Worm (Caenorhabditis elegans) whole organism, young adult: ENCODE results near the gene C04E6.4.

ENCODE experiments used
- B0261.1 ChIP-seq: sonication (generic microtip); optimal IDR thresholded peaks from 2 replicates; lab custom pipeline; 2016; ENCODE audit warnings: mild to moderate bottlenecking, missing genetic modification characterization, moderate library complexity, missing compliant biosample characterization
- C06A6.2 ChIP-seq: fragments of 200-800 bp; sonication (Bioruptor generic); conservative IDR thresholded peaks from 2 replicates; pipeline ENCODE4 v1.3.6; 2022; ENCODE audit warnings: missing genetic modification characterization, missing compliant biosample characterization
- F22D6.2 ChIP-seq: sonication (generic microtip); optimal IDR thresholded peaks from 2 replicates; lab custom pipeline; 2016; ENCODE audit warnings: mild to moderate bottlenecking, missing genetic modification characterization, missing compliant biosample characterization
- F23B12.7 ChIP-seq: sonication (generic microtip); optimal IDR thresholded peaks from 2 replicates; lab custom pipeline; 2017; ENCODE audit warnings: missing genetic modification characterization, mild to moderate bottlenecking, missing compliant biosample characterization, antibody characterized with exemption, moderate library complexity; ENCODE audit not compliant: insufficient read depth
- F49E8.2 ChIP-seq: sonication (generic microtip); optimal IDR thresholded peaks from 3 replicates; lab custom pipeline; 2017; ENCODE audit warnings: missing genetic modification characterization, mild to moderate bottlenecking, missing compliant biosample characterization, antibody characterized with exemption, moderate library complexity; ENCODE audit not compliant: insufficient read depth
- F52B5.7 ChIP-seq: sonication (generic microtip); optimal IDR thresholded peaks from 2 replicates; lab custom pipeline; 2016; ENCODE audit warnings: mild to moderate bottlenecking, missing genetic modification characterization, missing compliant biosample characterization
- K11D2.4 ChIP-seq: fragments of 200-800 bp; sonication (Bioruptor generic); IDR thresholded peaks from 2 replicates; pipeline ENCODE4 v1.3.6; 2022; ENCODE audit warnings: missing genetic modification reagents, missing genetic modification characterization, missing compliant biosample characterization
- T26A5.8 ChIP-seq: sonication (generic microtip); optimal IDR thresholded peaks from 2 replicates; lab custom pipeline; 2016; ENCODE audit warnings: missing genetic modification characterization, missing compliant biosample characterization
- Y53G8AR.9 ChIP-seq: fragments of 200-800 bp; sonication (Bioruptor generic); conservative IDR thresholded peaks from 2 replicates; pipeline ENCODE4 v1.3.6; 2022; ENCODE audit warnings: missing genetic modification reagents, missing genetic modification characterization, missing compliant biosample characterization
- Y56A3A.18 ChIP-seq: fragments of 200-800 bp; sonication (Bioruptor generic); IDR thresholded peaks from 2 replicates; pipeline ENCODE4 v1.3.6; 2022; ENCODE audit warnings: missing genetic modification reagents, missing genetic modification characterization, missing compliant biosample characterization
- Y79H2A.3 ChIP-seq: fragments of 200-800 bp; sonication (Bioruptor generic); conservative IDR thresholded peaks from 2 replicates; pipeline ENCODE4 v1.3.6; 2022; ENCODE audit warnings: missing genetic modification reagents, missing genetic modification characterization, missing compliant biosample characterization
- ZK185.1 ChIP-seq: sonication (generic microtip); optimal IDR thresholded peaks from 2 replicates; lab custom pipeline; 2016; ENCODE audit warnings: mild to moderate bottlenecking, missing genetic modification characterization, missing compliant biosample characterization; ENCODE audit not compliant: poor library complexity, severe bottlenecking
- ama-1 ChIP-seq, 3 experiments: fragments of 150-350 bp in 1 of 3; sonication (generic microtip) in 2 of 3; optimal IDR thresholded peaks; 2 replicates each; lab custom pipeline; 2014 to 2018; ENCODE audit warnings: missing biosample characterization in 2 of 3, missing genetic modification characterization in 2 of 3, missing genetic modification reagents in 2 of 3
- aptf-2 ChIP-seq: fragments of 200-800 bp; sonication (Bioruptor generic); conservative IDR thresholded peaks from 2 replicates; pipeline ENCODE4 v1.3.6; 2022; ENCODE audit warnings: missing genetic modification reagents, missing genetic modification characterization, missing compliant biosample characterization
- aptf-3 ChIP-seq: fragments of 200-800 bp; sonication (Bioruptor generic); IDR thresholded peaks from 2 replicates; pipeline ENCODE4 v1.3.6; 2022; ENCODE audit warnings: missing genetic modification characterization, missing compliant biosample characterization
- attf-5 ChIP-seq: fragments of 200-800 bp; sonication (Bioruptor generic); optimal IDR thresholded peaks from 2 replicates; lab custom pipeline; 2018; ENCODE audit warnings: mild to moderate bottlenecking, missing genetic modification characterization, missing compliant biosample characterization
- ceh-79 ChIP-seq: sonication (generic microtip); optimal IDR thresholded peaks from 2 replicates; lab custom pipeline; 2017; ENCODE audit warnings: mild to moderate bottlenecking, missing genetic modification characterization, missing compliant biosample characterization
- ceh-91 ChIP-seq: fragments of 200-800 bp; sonication (Bioruptor generic); IDR thresholded peaks from 2 replicates; pipeline ENCODE4 v1.3.6; 2022; ENCODE audit warnings: missing genetic modification reagents, missing genetic modification characterization, missing compliant biosample characterization
- dox-1 ChIP-seq: fragments of 200-800 bp; sonication (Bioruptor generic); IDR thresholded peaks from 2 replicates; pipeline ENCODE4 v1.3.6; 2022; ENCODE audit warnings: missing genetic modification reagents, missing genetic modification characterization, missing compliant biosample characterization
- ekl-4 ChIP-seq: fragments of 200-800 bp; sonication (Bioruptor generic); IDR thresholded peaks from 2 replicates; pipeline ENCODE4 v1.3.6; 2022; ENCODE audit warnings: missing genetic modification reagents, missing genetic modification characterization, missing compliant biosample characterization
- let-607 ChIP-seq, 2 experiments: fragments of 200-800 bp in 1 of 2; sonication (Bioruptor generic) in 1 of 2; sonication (generic microtip) in 1 of 2; optimal IDR thresholded peaks; 2 replicates each; lab custom pipeline; 2016 to 2018; ENCODE audit warnings: mild to moderate bottlenecking in 2 of 2, missing compliant biosample characterization in 2 of 2, missing genetic modification characterization in 2 of 2, moderate library complexity in 2 of 2, missing genotype in 1 of 2
- lin-54 ChIP-seq: fragments of 200-800 bp; sonication (Bioruptor generic); optimal IDR thresholded peaks from 2 replicates; lab custom pipeline; 2018; ENCODE audit warnings: mild to moderate bottlenecking, missing genetic modification characterization, missing compliant biosample characterization
- lir-1 ChIP-seq: fragments of 200-800 bp; sonication (Bioruptor generic); conservative IDR thresholded peaks from 2 replicates; pipeline ENCODE4 v1.3.6; 2022; ENCODE audit warnings: missing genetic modification reagents, missing genetic modification characterization, missing compliant biosample characterization
- lsy-27 ChIP-seq: sonication (generic microtip); optimal IDR thresholded peaks from 2 replicates; lab custom pipeline; 2017; ENCODE audit warnings: missing genetic modification characterization, mild to moderate bottlenecking, missing compliant biosample characterization, antibody characterized with exemption, missing genotype, borderline replicate concordance; ENCODE audit not compliant: insufficient read depth
- madf-10 ChIP-seq: sonication (generic microtip); optimal IDR thresholded peaks from 2 replicates; lab custom pipeline; 2016; ENCODE audit warnings: mild to moderate bottlenecking, missing genetic modification characterization, missing compliant biosample characterization
- madf-6 ChIP-seq: fragments of 200-800 bp; sonication (Bioruptor generic); IDR thresholded peaks from 2 replicates; pipeline ENCODE4 v1.3.6; 2022; ENCODE audit warnings: missing genetic modification reagents, missing genetic modification characterization, missing compliant biosample characterization
- madf-8 ChIP-seq: fragments of 200-800 bp; sonication (Bioruptor generic); conservative IDR thresholded peaks from 2 replicates; pipeline ENCODE4 v1.3.6; 2022; ENCODE audit warnings: missing genetic modification reagents, missing genetic modification characterization, missing compliant biosample characterization
- mcd-1 ChIP-seq: fragments of 200-800 bp; sonication (Bioruptor generic); IDR thresholded peaks from 2 replicates; pipeline ENCODE4 v1.3.6; 2022; ENCODE audit warnings: missing genetic modification reagents, missing genetic modification characterization, missing compliant biosample characterization
- nfya-1 ChIP-seq: sonication (generic microtip); optimal IDR thresholded peaks from 2 replicates; lab custom pipeline; 2017; ENCODE audit warnings: antibody characterized with exemption, missing compliant biosample characterization, missing genetic modification characterization, borderline replicate concordance; ENCODE audit not compliant: insufficient read depth
- nhr-120 ChIP-seq: fragments of 200-800 bp; sonication (Bioruptor generic); IDR thresholded peaks from 2 replicates; pipeline ENCODE4 v1.3.6; 2022; ENCODE audit warnings: missing genetic modification characterization, missing compliant biosample characterization
- pbrm-1 ChIP-seq: fragments of 200-800 bp; sonication (Bioruptor generic); IDR thresholded peaks from 2 replicates; pipeline ENCODE4 v1.3.6; 2022; ENCODE audit warnings: missing genetic modification reagents, missing genetic modification characterization, missing compliant biosample characterization
- repo-1 ChIP-seq: sonication (generic microtip); optimal IDR thresholded peaks from 2 replicates; lab custom pipeline; 2017; ENCODE audit warnings: mild to moderate bottlenecking, missing genetic modification characterization, missing compliant biosample characterization
- rpc-1 ChIP-seq, 2 experiments: fragments of 150-350 bp in 1 of 2; sonication (generic microtip) in 1 of 2; optimal IDR thresholded peaks; 2 replicates each; lab custom pipeline; 2014 to 2018; ENCODE audit warnings: missing biosample characterization in 1 of 2, missing genetic modification characterization in 1 of 2, missing genetic modification reagents in 1 of 2, missing genotype in 1 of 2
- snpc-1.1 ChIP-seq: sonication (generic microtip); optimal IDR thresholded peaks from 2 replicates; lab custom pipeline; 2017; ENCODE audit warnings: missing genetic modification characterization, mild to moderate bottlenecking, missing compliant biosample characterization, antibody characterized with exemption, moderate library complexity, missing genotype, missing genetic modification reagents; ENCODE audit not compliant: insufficient read depth
- snpc-1.3 ChIP-seq: sonication (generic microtip); optimal IDR thresholded peaks from 2 replicates; lab custom pipeline; 2017; ENCODE audit warnings: missing genetic modification characterization, mild to moderate bottlenecking, missing compliant biosample characterization, antibody characterized with exemption, moderate library complexity, missing genotype, missing genetic modification reagents; ENCODE audit not compliant: insufficient read depth
- snpc-3.4 ChIP-seq: sonication (generic microtip); optimal IDR thresholded peaks from 2 replicates; lab custom pipeline; 2017; ENCODE audit warnings: missing genetic modification characterization, mild to moderate bottlenecking, missing compliant biosample characterization, antibody characterized with exemption, moderate library complexity, missing genotype, missing genetic modification reagents
- somi-1 ChIP-seq: fragments of 200-800 bp; sonication (Bioruptor generic); optimal IDR thresholded peaks from 2 replicates; lab custom pipeline; 2018; ENCODE audit warnings: mild to moderate bottlenecking, missing genetic modification characterization, missing compliant biosample characterization
- tbx-9 ChIP-seq: sonication (generic microtip); optimal IDR thresholded peaks from 2 replicates; lab custom pipeline; 2016; ENCODE audit warnings: borderline replicate concordance, missing genetic modification characterization, inconsistent platforms, missing compliant biosample characterization
- zfh-2 ChIP-seq: fragments of 200-800 bp; sonication (Bioruptor generic); conservative IDR thresholded peaks from 2 replicates; pipeline ENCODE4 v1.3.6; 2022; ENCODE audit warnings: missing genetic modification reagents, missing genetic modification characterization, missing compliant biosample characterization
- ztf-18 ChIP-seq: sonication (generic microtip); optimal IDR thresholded peaks from 2 replicates; lab custom pipeline; 2016; ENCODE audit warnings: missing genotype, mild to moderate bottlenecking, missing genetic modification characterization, missing compliant biosample characterization
- ztf-26 ChIP-seq: sonication (generic microtip); optimal IDR thresholded peaks from 2 replicates; lab custom pipeline; 2017; ENCODE audit warnings: missing genetic modification characterization, missing compliant biosample characterization

C04E6.4 gene

DNA sequence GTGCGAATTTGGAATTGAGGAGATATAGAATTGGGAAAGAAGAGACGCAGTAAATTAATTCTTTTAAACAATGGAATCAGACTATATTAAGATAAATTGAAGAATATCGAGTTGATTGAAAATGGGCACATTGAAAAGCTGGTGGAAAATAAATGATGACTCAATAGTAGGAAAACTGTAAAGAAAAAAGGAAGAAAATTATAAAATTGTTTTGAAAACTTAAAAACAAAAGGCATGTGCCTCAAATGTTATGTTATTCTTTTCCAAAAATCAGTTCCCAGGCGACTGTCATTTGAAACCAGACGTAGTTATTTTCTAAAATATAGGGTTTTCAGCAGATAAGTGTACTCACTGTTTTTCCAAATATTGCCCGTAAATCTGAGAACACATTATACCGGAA lies 12.7 kb downstream of the C04E6.4 start, which contains the start of gene C04E6.12:
TSS of gene C04E6.12 (minus strand) at position 101 of the 400 bp plus-strand sequence.
- TF ChIP-seq F49E8.2, result no peak
- no peak for TF ChIP-seq C06A6.2
- no peak for TF ChIP-seq somi-1
- no peak for TF ChIP-seq nfya-1 (tag; lab: Kevin White, UChicago)
- TF ChIP-seq dox-1, result no peak
- no peak for TF ChIP-seq K11D2.4 (GFP tag; lab: Robert Waterston, UW)
- no peak for TF ChIP-seq Y53G8AR.9 (GFP tag; lab: Robert Waterston, UW)
- TF ChIP-seq ztf-26 (tag; lab: Kevin White, UChicago), result no peak
- no peak for TF ChIP-seq let-607 (tag; optimal IDR thresholded peaks at IDR 0.05; lab: Kevin White, UChicago)
- TF ChIP-seq F52B5.7 (tag; lab: Kevin White, UChicago), result no peak
- no peak for TF ChIP-seq rpc-1 (optimal IDR thresholded peaks at IDR 0.05; lab: Kevin White, UChicago)
- no peak for TF ChIP-seq rpc-1 (tag; optimal IDR thresholded peaks at IDR 0.05; lab: Kevin White, UChicago)
- TF ChIP-seq mcd-1 (GFP tag; lab: Robert Waterston, UW), result no peak
- no peak for TF ChIP-seq madf-8 (GFP tag; lab: Robert Waterston, UW)
- TF ChIP-seq Y56A3A.18, result no peak
- TF ChIP-seq madf-10 (tag; lab: Kevin White, UChicago), result no peak
- TF ChIP-seq snpc-3.4 (tag; lab: Kevin White, UChicago), result no peak
- no peak for TF ChIP-seq ZK185.1 (tag; lab: Kevin White, UChicago)
- TF ChIP-seq tbx-9 (tag; lab: Kevin White, UChicago), result no peak
- TF ChIP-seq, all 124 proteins: peak for 0

ce11 chrV:5921761-5922160 lies 14.6 kb downstream of the C04E6.4 start:
- TF ChIP-seq snpc-1.1 (tag; lab: Kevin White, UChicago), result no peak
- TF ChIP-seq, all 124 proteins: peak for 0

DNA sequence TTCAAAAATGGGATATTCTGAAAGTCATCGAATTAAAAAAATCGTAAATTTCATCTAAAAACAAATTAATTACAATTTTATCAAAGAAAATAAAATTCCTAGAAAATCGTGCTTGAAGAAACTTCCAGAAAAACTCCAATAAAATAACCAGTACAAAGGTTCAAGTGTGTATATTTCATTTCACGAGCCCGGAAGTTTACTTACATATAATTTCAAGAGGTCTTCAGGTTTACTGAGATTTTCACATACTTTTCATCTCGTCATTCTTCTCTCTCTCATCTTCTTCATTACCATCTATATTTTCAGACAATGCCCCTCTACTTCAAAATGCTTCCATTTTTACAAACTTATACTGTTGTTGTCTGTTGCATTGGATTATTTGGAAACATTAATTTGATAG lies 15.0 kb downstream of the C04E6.4 start, which contains the start of gene srsx-18:
TSS of gene srsx-18 (plus strand) at position 301 of the 400 bp plus-strand sequence.
- TF ChIP-seq lsy-27 (tag; lab: Kevin White, UChicago), result no peak
- no peak for TF ChIP-seq nhr-120
- TF ChIP-seq K11D2.4 (GFP tag; lab: Robert Waterston, UW), result no peak
- no peak for TF ChIP-seq snpc-1.1 (tag; lab: Kevin White, UChicago)
- TF ChIP-seq lin-54 (GFP tag; lab: Kevin White, UChicago), result no peak
- no peak for TF ChIP-seq lir-1
- TF ChIP-seq ekl-4, result no peak
- no peak for TF ChIP-seq T26A5.8 (tag; lab: Kevin White, UChicago)
- no peak for TF ChIP-seq aptf-3 (GFP tag; lab: Robert Waterston, UW)
- TF ChIP-seq Y79H2A.3 (GFP tag; lab: Robert Waterston, UW), result no peak
- TF ChIP-seq F52B5.7 (tag; lab: Kevin White, UChicago), result no peak
- no peak for TF ChIP-seq madf-6

ce11 chrV:5927347-5927746 lies 20.2 kb downstream of the C04E6.4 start, which contains the start of gene srsx-17:
Gene srsx-17, plus strand, starts transcription at chrV:5927647.
- TF ChIP-seq snpc-1.3 (no peak), F22D6.2 (no peak), ztf-18 (no peak), Y79H2A.3 (GFP tag; lab: Robert Waterston, UW) (no peak), let-607 (tag; optimal IDR thresholded peaks at IDR 0.05; lab: Kevin White, UChicago) (no peak), aptf-2 (no peak), lsy-27 (tag; lab: Kevin White, UChicago) (no peak), attf-5 (GFP tag; lab: Kevin White, UChicago) (no peak), madf-10 (tag; lab: Kevin White, UChicago) (no peak), snpc-1.1 (tag; lab: Kevin White, UChicago) (no peak), repo-1 (tag; lab: Kevin White, UChicago) (no peak), F23B12.7 (tag; lab: Kevin White, UChicago) (no peak), zfh-2 (GFP tag; lab: Robert Waterston, UW) (no peak), ama-1 (optimal IDR thresholded peaks at IDR 0.05; lab: Kevin White, UChicago) (no peak), ama-1 (GFP tag; optimal IDR thresholded peaks at IDR 0.05; lab: Kevin White, UChicago) (no peak), somi-1 (no peak), ceh-91 (GFP tag; lab: Robert Waterston, UW) (no peak), ceh-79 (tag; lab: Kevin White, UChicago) (no peak), B0261.1 (tag; lab: Kevin White, UChicago) (no peak), pbrm-1 (GFP tag; lab: Robert Waterston, UW) (no peak)
